Fruit fly (Drosophila melanogaster) Kc167 (cell line): ENCODE data around the gene CG18558.

Experiments
- Myc ChIP-seq: fragments of >200 bp; optimal IDR thresholded peaks from 2 replicates; lab custom pipeline; 2017; ENCODE audit warnings: missing external identifiers
- Sin3A ChIP-seq: fragments of >200 bp; optimal IDR thresholded peaks from 2 replicates; lab custom pipeline; 2018; ENCODE audit warnings: missing external identifiers
- h ChIP-seq: fragments of >200 bp; optimal IDR thresholded peaks from 3 replicates; lab custom pipeline; 2018; ENCODE audit warnings: missing external identifiers
- insv ChIP-seq: fragments of >200 bp; optimal IDR thresholded peaks from 3 replicates; lab custom pipeline; 2018; ENCODE audit warnings: missing external identifiers
- psq ChIP-seq: fragments of >200 bp; optimal IDR thresholded peaks from 2 replicates; lab custom pipeline; 2017; ENCODE audit warnings: missing external identifiers
- ttk ChIP-seq: sonication (Bioruptor generic); optimal IDR thresholded peaks from 2 replicates; lab custom pipeline; 2017; ENCODE audit warnings: missing external identifiers

DNA sequence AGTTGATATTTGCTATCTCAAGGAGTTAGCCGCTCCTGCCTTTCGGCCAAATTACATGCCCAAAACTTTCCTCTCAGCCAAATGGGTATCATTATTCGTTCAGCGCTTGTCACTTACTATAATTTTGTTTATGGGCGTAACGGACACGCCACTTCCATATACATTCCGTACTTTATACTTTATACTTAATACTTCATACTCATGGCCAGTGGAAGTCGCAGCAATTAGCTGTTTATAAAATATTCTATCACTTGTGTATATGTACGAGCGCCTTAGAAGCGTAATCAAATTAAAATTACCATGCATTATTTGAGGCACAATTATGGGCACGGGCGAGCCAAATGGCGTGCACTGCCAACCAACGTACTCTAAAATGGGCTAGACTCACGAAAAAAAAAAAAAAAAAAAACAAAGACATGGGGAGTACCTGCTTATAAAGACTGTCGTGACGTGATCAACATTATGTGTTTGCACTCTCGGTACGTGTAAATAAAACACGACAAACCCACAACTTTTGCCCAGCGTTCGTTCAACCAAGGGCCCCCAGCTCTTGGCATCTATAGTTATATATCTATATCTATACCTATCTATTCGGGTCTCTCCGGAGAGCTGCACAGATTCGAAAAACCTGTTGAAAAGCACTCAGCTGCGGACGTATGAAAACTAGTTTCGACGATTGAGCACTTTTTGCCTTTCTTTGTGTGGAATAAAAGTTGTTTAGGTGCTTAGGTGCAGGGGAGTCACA lies 17.0 kb upstream of the CG18558 start:
- no peak for TF ChIP-seq Sin3A
- no peak for TF ChIP-seq psq (lab: Kevin White, UChicago)
- TF ChIP-seq h (lab: Kevin White, UChicago): no peak
- TF ChIP-seq insv: no peak
- TF ChIP-seq Myc (lab: Kevin White, UChicago): no peak
- TF ChIP-seq ttk: no peak
